Worm (Caenorhabditis elegans) whole organism, L4 larva: ENCODE results near the gene C54D10.13.

Experiments used
- D1046.2 ChIP-seq: fragments of 200-800 bp; sonication (Bioruptor generic); IDR thresholded peaks from 2 replicates; pipeline ENCODE4 v1.3.6; 2022; ENCODE audit warnings: missing genetic modification characterization, missing compliant biosample characterization
- aha-1 ChIP-seq: fragments of 150-350 bp; peaks from one replicate; lab custom pipeline; 2014; ENCODE audit warnings: missing biosample characterization, missing genetic modification characterization
- ama-1 ChIP-seq: fragments of 150-350 bp; optimal IDR thresholded peaks from 2 replicates; lab custom pipeline; 2014; ENCODE audit warnings: inconsistent platforms, mixed read lengths
- daf-12 ChIP-seq: fragments of 150-350 bp; optimal IDR thresholded peaks from 2 replicates; lab custom pipeline; 2014; ENCODE audit warnings: missing biosample characterization, missing genetic modification reagents, missing genetic modification characterization
- dmd-9 ChIP-seq: fragments of 200-800 bp; sonication (Bioruptor generic); IDR thresholded peaks from 2 replicates; pipeline ENCODE4 v1.3.6; 2022; ENCODE audit warnings: missing genetic modification reagents, missing genetic modification characterization, missing compliant biosample characterization
- lsy-2 ChIP-seq, 2 experiments: fragments of 150-350 bp in 1 of 2; sonication (generic microtip) in 1 of 2; optimal IDR thresholded peaks; 2 replicates each; lab custom pipeline; 2014 to 2017; ENCODE audit warnings: missing biosample characterization in 2 of 2, missing genetic modification characterization in 2 of 2
- mdt-29 ChIP-seq: fragments of 200-800 bp; sonication (Bioruptor generic); IDR thresholded peaks from 2 replicates; pipeline ENCODE4 v1.3.6; 2022; ENCODE audit warnings: missing genetic modification reagents, missing genetic modification characterization, missing compliant biosample characterization
- nhr-76 ChIP-seq: fragments of 150-350 bp; optimal IDR thresholded peaks from 2 replicates; lab custom pipeline; 2014; ENCODE audit warnings: missing biosample characterization, missing genetic modification characterization
- pqm-1 ChIP-seq: sonication (generic microtip); optimal IDR thresholded peaks from 2 replicates; lab custom pipeline; 2017; ENCODE audit warnings: missing biosample characterization, missing genetic modification characterization
- sdz-12 ChIP-seq: fragments of 200-800 bp; sonication (Bioruptor generic); optimal IDR thresholded peaks from 2 replicates; lab custom pipeline; 2018; ENCODE audit warnings: mild to moderate bottlenecking, missing genetic modification characterization, missing compliant biosample characterization

ce11 chrV:12450441-12450840 is 18.4 kb upstream of the C54D10.13 start, which contains the start of gene F28C1.1:
- TF ChIP-seq D1046.2 (GFP tag; lab: Robert Waterston, UW) (no peak), dmd-9 (GFP tag; lab: Robert Waterston, UW) (no peak), mdt-29 (GFP tag; lab: Robert Waterston, UW) (no peak), ama-1 (lab: Kevin White, UChicago) (no peak), aha-1 (no peak), sdz-12 (no peak), pqm-1 (no peak), daf-12 (tag; lab: Kevin White, UChicago) (no peak), nhr-76 (tag; lab: Kevin White, UChicago) (no peak), lsy-2 (tag; optimal IDR thresholded peaks at IDR 0.05; lab: Kevin White, UChicago) (no peak)
